Worm (Caenorhabditis elegans): ENCODE measurements around the gene inx-5.
A peak's percentile ranks its signal among the peaks of the same experiment; 100 is the strongest.

The inx-5 gene

DNA sequence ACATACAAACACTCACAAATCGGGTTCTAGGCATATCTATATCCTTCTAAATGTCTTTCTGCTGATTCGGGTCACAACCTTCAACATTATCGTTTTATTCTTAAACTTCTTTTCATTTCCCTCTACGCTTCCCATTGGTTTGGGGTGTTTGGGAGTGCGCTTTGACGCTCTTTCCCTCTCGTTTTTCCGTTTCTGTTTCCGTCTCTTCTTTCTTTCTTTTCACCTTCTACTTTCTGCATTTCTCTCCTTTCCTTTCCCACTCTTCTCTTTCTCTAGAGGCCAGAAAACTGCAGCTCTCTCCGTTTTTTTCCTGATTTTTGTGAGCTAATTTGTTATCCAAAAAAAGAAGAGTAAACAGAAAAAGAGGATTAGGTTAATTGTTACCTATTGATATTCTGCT, 25.9 kb downstream of the inx-5 start (continued):
- no peak for TF ChIP-seq ces-1 (GFP tag; optimal IDR thresholded peaks at IDR 0.05)
- TF ChIP-seq nhr-19 (GFP tag; conservative IDR thresholded peaks at IDR 0.05): no peak
- no peak for TF ChIP-seq fos-1 (tag; optimal IDR thresholded peaks at IDR 0.05)
- peak; percentile 64 for TF ChIP-seq lin-14 (GFP tag; optimal IDR thresholded peaks at IDR 0.05)
- TF ChIP-seq mep-1 (tag; optimal IDR thresholded peaks at IDR 0.05): peak; percentile 3
- TF ChIP-seq sox-4 (tag; optimal IDR thresholded peaks at IDR 0.05): no peak
- TF ChIP-seq lir-3 (tag; optimal IDR thresholded peaks at IDR 0.05; ENCODE audit: poor library complexity): no peak
- no peak for TF ChIP-seq unc-30 (tag; optimal IDR thresholded peaks at IDR 0.05)
- peak; percentile 7 for TF ChIP-seq snu-23 (GFP tag; optimal IDR thresholded peaks at IDR 0.05)
- no peak for TF ChIP-seq F16B12.6 (tag; optimal IDR thresholded peaks at IDR 0.05)

DNA sequence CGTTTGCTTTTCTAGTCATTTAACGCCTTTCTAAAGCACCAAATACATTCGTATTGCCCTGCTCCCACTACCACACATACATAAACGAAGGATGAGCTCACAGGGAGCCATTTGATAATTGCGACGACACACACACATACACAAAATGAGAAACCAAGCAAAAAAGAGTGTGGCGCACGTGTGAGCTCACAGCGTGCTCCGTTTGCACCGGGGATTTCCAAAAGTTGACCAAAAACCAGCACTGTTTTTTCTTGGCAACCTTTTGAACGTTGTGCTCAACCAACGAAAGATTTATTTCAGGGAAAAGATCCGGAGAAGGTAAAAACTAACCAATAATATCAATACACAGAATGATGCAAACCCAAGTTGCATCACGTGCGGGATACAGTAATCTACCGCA, 27.3 kb downstream of the inx-5 start, which contains the start of gene ksr-1:
Gene ksr-1, plus strand, starts transcription at position 301 of the 400 bp plus-strand sequence.
- TF ChIP-seq nhr-90 (tag; optimal IDR thresholded peaks at IDR 0.05; ENCODE audit: poor library complexity): no peak
- no peak for TF ChIP-seq aly-2 (tag; optimal IDR thresholded peaks at IDR 0.05)
- no peak for TF ChIP-seq alr-1 (tag; optimal IDR thresholded peaks at IDR 0.05; ENCODE audit: borderline replicate concordance)
- TF ChIP-seq lin-35 (GFP tag; optimal IDR thresholded peaks at IDR 0.05): no peak
- TF ChIP-seq fkh-10 (GFP tag; optimal IDR thresholded peaks at IDR 0.05): no peak
- no peak for TF ChIP-seq ets-5 (GFP tag; IDR thresholded peaks at IDR 0.05)
- TF ChIP-seq nhr-28 (tag; optimal IDR thresholded peaks at IDR 0.05): no peak

DNA sequence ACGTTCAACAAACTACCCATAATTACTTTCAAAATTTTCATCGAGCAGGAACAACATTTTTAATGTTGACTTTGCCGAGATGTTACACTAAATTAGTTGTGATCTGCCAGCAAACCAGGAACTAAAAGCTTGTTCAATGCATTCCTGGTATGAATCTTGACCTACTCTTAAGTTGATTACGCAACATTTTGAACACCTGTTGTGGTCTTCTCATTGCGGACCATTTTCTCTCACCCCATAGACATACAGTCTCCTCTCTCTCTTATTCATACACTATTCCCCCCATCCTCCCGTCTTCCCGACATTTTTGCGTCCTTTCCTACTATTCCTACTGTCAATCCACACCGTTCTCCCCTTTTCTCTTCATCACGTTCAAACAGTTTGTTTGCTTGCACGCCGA, 28.7 kb downstream of the inx-5 start:
- TF ChIP-seq lin-13 (GFP tag; optimal IDR thresholded peaks at IDR 0.05) (no peak), snpc-4 (tag; optimal IDR thresholded peaks at IDR 0.05) (no peak), nhr-76 (tag; optimal IDR thresholded peaks at IDR 0.05) (no peak), vab-15 (tag; optimal IDR thresholded peaks at IDR 0.05) (no peak), nhr-47 (tag; optimal IDR thresholded peaks at IDR 0.05) (no peak), alr-1 (tag; optimal IDR thresholded peaks at IDR 0.05; ENCODE audit: borderline replicate concordance) (no peak), fkh-10 (GFP tag; optimal IDR thresholded peaks at IDR 0.05) (no peak), ztf-4 (tag; optimal IDR thresholded peaks at IDR 0.05) (no peak)

DNA sequence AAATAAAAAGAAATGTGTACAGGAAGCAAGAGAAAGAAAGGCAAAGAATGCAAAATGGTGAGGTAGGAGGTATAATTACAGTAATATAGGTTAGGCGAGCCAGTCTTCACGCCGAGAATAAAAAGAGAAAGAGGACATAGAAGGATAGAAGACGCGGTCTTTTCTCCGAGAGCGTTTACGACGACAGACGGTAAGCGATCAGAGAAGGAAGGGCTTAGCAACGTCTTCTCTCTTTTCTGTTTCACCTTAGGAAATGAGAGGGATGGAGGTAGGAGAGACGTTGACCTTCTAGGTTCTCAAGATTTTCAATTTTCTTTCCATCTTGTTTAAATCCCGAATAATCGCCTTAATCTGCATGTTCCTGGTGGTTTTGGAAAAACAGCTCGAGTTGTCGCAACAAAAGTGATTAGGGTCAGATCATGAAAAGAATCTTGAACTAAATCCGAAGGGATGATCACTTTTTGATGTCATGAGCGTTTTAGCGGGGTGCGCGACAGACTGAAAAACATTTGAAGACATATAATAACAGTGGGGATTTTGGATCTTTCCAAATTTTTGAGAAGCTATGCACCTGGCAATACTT, 31.1 kb downstream of the inx-5 start, which contains the start of gene cutl-29:
Gene cutl-29, minus strand, starts transcription at position 51 of the 583 bp plus-strand sequence.
- TF ChIP-seq snu-23 (GFP tag; optimal IDR thresholded peaks at IDR 0.05) (no peak), egl-13 (tag; optimal IDR thresholded peaks at IDR 0.05) (peak; percentile 17), nhr-85 (tag) (peak; percentile 46), elt-3 (tag; optimal IDR thresholded peaks at IDR 0.05) (no peak), dsc-1 (tag; optimal IDR thresholded peaks at IDR 0.05) (peak; percentile 58), fos-1 (tag; optimal IDR thresholded peaks at IDR 0.05) (no peak), alr-1 (tag; optimal IDR thresholded peaks at IDR 0.05; ENCODE audit: borderline replicate concordance) (no peak), blmp-1 (tag; optimal IDR thresholded peaks at IDR 0.05) (peak; percentile 36), hpl-2 (GFP tag; optimal IDR thresholded peaks at IDR 0.05) (no peak)

DNA sequence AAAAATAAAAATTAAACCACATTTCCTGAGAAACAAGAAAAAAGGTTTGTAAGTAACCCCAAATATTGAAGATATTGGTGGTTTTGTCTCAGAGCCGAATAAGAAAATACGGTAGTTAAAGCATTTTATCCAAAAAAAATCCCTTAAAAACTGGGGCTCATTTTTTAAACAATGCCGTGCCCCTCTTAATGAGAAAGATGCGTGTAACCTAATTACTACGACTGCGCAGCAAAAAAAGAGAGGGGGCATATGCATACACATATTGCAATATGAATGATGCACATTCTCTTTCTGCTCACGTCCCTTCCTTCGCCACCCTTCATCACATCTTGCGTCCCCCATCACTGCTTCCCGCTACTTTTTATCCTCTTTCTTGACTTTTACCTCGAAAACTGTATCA, 34.1 kb downstream of the inx-5 start:
- TF ChIP-seq fkh-4 (tag; optimal IDR thresholded peaks at IDR 0.05; ENCODE audit: borderline replicate concordance) (no peak), fkh-8 (tag; optimal IDR thresholded peaks at IDR 0.05) (no peak), nhr-90 (tag; optimal IDR thresholded peaks at IDR 0.05; ENCODE audit: poor library complexity) (no peak), lir-3 (tag; optimal IDR thresholded peaks at IDR 0.05; ENCODE audit: poor library complexity) (no peak), zag-1 (tag; optimal IDR thresholded peaks at IDR 0.05) (no peak), snpc-4 (tag; optimal IDR thresholded peaks at IDR 0.05) (no peak), dsc-1 (tag; optimal IDR thresholded peaks at IDR 0.05) (no peak), unc-30 (tag; optimal IDR thresholded peaks at IDR 0.05) (no peak), isw-1 (GFP tag; IDR thresholded peaks at IDR 0.05) (no peak), nhr-84 (tag; optimal IDR thresholded peaks at IDR 0.05) (no peak), efl-1 (optimal IDR thresholded peaks at IDR 0.05) (no peak), efl-1 (GFP tag; optimal IDR thresholded peaks at IDR 0.05 in 1 of 2) (no peak), jun-1 (tag; optimal IDR thresholded peaks at IDR 0.05) (no peak), alr-1 (tag; optimal IDR thresholded peaks at IDR 0.05; ENCODE audit: borderline replicate concordance) (no peak)

All from whole organism, L1 larva.